Fruit fly (Drosophila melanogaster): Measurements from ENCODE around the gene CG43445.

Gene CG43445

dm6 chr3R:17919108-17919882 is 8.1 kb downstream of the CG43445 start, which contains the start of gene cpo (continued):
- TF ChIP-seq Dbx (GFP tag; IDR thresholded peaks at IDR 0.05) (peak; percentile 82), Adf1 (GFP tag; IDR thresholded peaks at IDR 0.05) (no peak; the same call in 1 of the 2 replicates), CG9609 (GFP tag; optimal IDR thresholded peaks at IDR 0.05) (peak; percentile 88), stc (GFP tag; IDR thresholded peaks at IDR 0.05) (peak; percentile 91), CG1602 (GFP tag; optimal IDR thresholded peaks at IDR 0.05) (peak; percentile 50), ac (GFP tag; optimal IDR thresholded peaks at IDR 0.05) (peak; percentile 91), CG6765 (GFP tag; optimal IDR thresholded peaks at IDR 0.05) (peak; percentile 96), Max (GFP tag; optimal IDR thresholded peaks at IDR 0.05) (peak; percentile 54), slou (GFP tag; optimal IDR thresholded peaks at IDR 0.05) (peak; percentile 62), CG2129 (GFP tag; IDR thresholded peaks at IDR 0.05; ENCODE audit: partially characterized antibody) (no peak), sqz (GFP tag; optimal IDR thresholded peaks at IDR 0.05) (peak; percentile 85), Hey (tag; optimal IDR thresholded peaks at IDR 0.05) (peak; percentile 79), CG14860 (GFP tag; IDR thresholded peaks at IDR 0.05; ENCODE audit: partially characterized antibody) (no peak), D19A (tag; optimal IDR thresholded peaks at IDR 0.05) (peak; percentile 68), CG4360 (GFP tag; IDR thresholded peaks at IDR 0.05) (peak; percentile 58), cas (GFP tag; IDR thresholded peaks at IDR 0.05) (peak; percentile 40; the same call in 1 of the 2 replicates), Hr3 (GFP tag; optimal IDR thresholded peaks at IDR 0.05) (peak; percentile 69), CG14965 (GFP tag; optimal IDR thresholded peaks at IDR 0.05; ENCODE audit: borderline replicate concordance) (peak; percentile 18), z (GFP tag; IDR thresholded peaks at IDR 0.05) (peak; percentile 69; the same call in 2 of the 3 replicates), CG1529 (GFP tag; optimal IDR thresholded peaks at IDR 0.05) (peak; percentile 87), sd (tag; optimal IDR thresholded peaks at IDR 0.05) (no peak), CG9876 (GFP tag; optimal IDR thresholded peaks at IDR 0.05) (peak; percentile 76), CG30431 (GFP tag; optimal IDR thresholded peaks at IDR 0.05) (peak; percentile 93), CG2678 (tag; optimal IDR thresholded peaks at IDR 0.05) (peak; percentile 72), CG4617 (GFP tag; optimal IDR thresholded peaks at IDR 0.05; ENCODE audit: borderline replicate concordance) (peak; percentile 44), dmrt11E (tag; optimal IDR thresholded peaks at IDR 0.05) (peak; percentile 80), CG4282 (GFP tag; optimal IDR thresholded peaks at IDR 0.05) (no peak), CG3407 (GFP tag; optimal IDR thresholded peaks at IDR 0.05) (peak; percentile 90), toy (GFP tag; IDR thresholded peaks at IDR 0.05) (peak; percentile 81), CG34422 (GFP tag; IDR thresholded peaks at IDR 0.05) (peak; percentile 84), Hand (GFP tag; optimal IDR thresholded peaks at IDR 0.05) (peak; percentile 77), Deaf1 (tag; optimal IDR thresholded peaks at IDR 0.05) (peak; percentile 34), CG17359 (tag; optimal IDR thresholded peaks at IDR 0.05) (peak; percentile 87), unpg (GFP tag; optimal IDR thresholded peaks at IDR 0.05) (peak; percentile 91), pzg (GFP tag; optimal IDR thresholded peaks at IDR 0.05) (peak; percentile 50), kni (GFP tag; optimal IDR thresholded peaks at IDR 0.05) (peak; percentile 60), slbo (GFP tag; IDR thresholded peaks at IDR 0.05) (peak; percentile 85), CG8944 (GFP tag; optimal IDR thresholded peaks at IDR 0.05) (peak; percentile 52), CG14441 (GFP tag; IDR thresholded peaks at IDR 0.05) (peak; percentile 85), gsb-n (tag; optimal IDR thresholded peaks at IDR 0.05) (peak; percentile 80), H15 (GFP tag; IDR thresholded peaks at IDR 0.05) (peak; percentile 91), Mes4 (GFP tag; optimal IDR thresholded peaks at IDR 0.05) (peak; percentile 94), ems (GFP tag; optimal IDR thresholded peaks at IDR 0.05) (peak; percentile 60), h (optimal IDR thresholded peaks at IDR 0.05) (no peak), CG8924 (tag; optimal IDR thresholded peaks at IDR 0.05) (peak; percentile 53), CG2875 (GFP tag; optimal IDR thresholded peaks at IDR 0.05) (peak; percentile 94), CG5245 (GFP tag; optimal IDR thresholded peaks at IDR 0.05) (peak; percentile 66), ssp (GFP tag; IDR thresholded peaks at IDR 0.05) (peak; percentile 63), zen2 (GFP tag; IDR thresholded peaks at IDR 0.05; ENCODE audit: partially characterized antibody) (no peak)

Measured in whole organism, embryonic.